Worm (Caenorhabditis elegans) whole organism, late embryonic: Measurements from ENCODE around the gene T19B10.5.

Experiments used
- C08G9.2 ChIP-seq: sonication (generic microtip); optimal IDR thresholded peaks from 2 replicates; lab custom pipeline; 2016; ENCODE audit warnings: mild to moderate bottlenecking, missing genetic modification characterization, moderate library complexity, missing compliant biosample characterization
- F13H6.1 ChIP-seq: sonication (generic microtip); optimal IDR thresholded peaks from 2 replicates; lab custom pipeline; 2016; ENCODE audit warnings: missing genetic modification characterization, missing compliant biosample characterization
- K02D7.2 ChIP-seq: sonication (generic microtip); optimal IDR thresholded peaks from 2 replicates; lab custom pipeline; 2017; ENCODE audit warnings: mild to moderate bottlenecking, missing genetic modification characterization, missing compliant biosample characterization
- K09A11.1 ChIP-seq: sonication (generic microtip); optimal IDR thresholded peaks from 2 replicates; lab custom pipeline; 2017; ENCODE audit warnings: antibody characterized with exemption, mild to moderate bottlenecking, missing genetic modification characterization, missing compliant biosample characterization; ENCODE audit not compliant: insufficient read depth
- ahr-1 ChIP-seq: sonication (generic microtip); optimal IDR thresholded peaks from 2 replicates; lab custom pipeline; 2016; ENCODE audit warnings: missing genetic modification characterization, missing compliant biosample characterization
- ceh-14 ChIP-seq: sonication (generic microtip); optimal IDR thresholded peaks from 2 replicates; lab custom pipeline; 2016; ENCODE audit warnings: missing genotype, missing genetic modification characterization, missing compliant biosample characterization
- ceh-19 ChIP-seq: fragments of 200-800 bp; sonication (Bioruptor generic); optimal IDR thresholded peaks from 2 replicates; lab custom pipeline; 2018; ENCODE audit warnings: mild to moderate bottlenecking, missing genetic modification characterization, missing compliant biosample characterization
- ceh-22 ChIP-seq: sonication (generic microtip); optimal IDR thresholded peaks from 2 replicates; lab custom pipeline; 2017; ENCODE audit warnings: missing biosample characterization, missing genetic modification characterization
- ceh-24 ChIP-seq: sonication (generic microtip); optimal IDR thresholded peaks from 2 replicates; lab custom pipeline; 2016; ENCODE audit warnings: mild to moderate bottlenecking, missing genetic modification characterization, missing compliant biosample characterization
- ceh-31 ChIP-seq: sonication (generic microtip); optimal IDR thresholded peaks from 2 replicates; lab custom pipeline; 2016; ENCODE audit warnings: missing genetic modification characterization, missing compliant biosample characterization
- ceh-34 ChIP-seq: sonication (generic microtip); optimal IDR thresholded peaks from 2 replicates; lab custom pipeline; 2016; ENCODE audit warnings: mild to moderate bottlenecking, missing genetic modification characterization, missing compliant biosample characterization
- ceh-45 ChIP-seq: fragments of 200-800 bp; sonication (Bioruptor generic); IDR thresholded peaks from 2 replicates; pipeline ENCODE4 v1.3.6; 2022; ENCODE audit warnings: missing genetic modification reagents, missing genetic modification characterization, missing compliant biosample characterization
- ceh-48 ChIP-seq: sonication (generic microtip); optimal IDR thresholded peaks from 2 replicates; lab custom pipeline; 2016; ENCODE audit warnings: missing genetic modification characterization, inconsistent platforms, missing compliant biosample characterization
- ceh-9 ChIP-seq: sonication (generic microtip); optimal IDR thresholded peaks from 2 replicates; lab custom pipeline; 2016; ENCODE audit warnings: mild to moderate bottlenecking, missing genetic modification characterization, inconsistent platforms, missing compliant biosample characterization
- dmd-4 ChIP-seq: sonication (generic microtip); optimal IDR thresholded peaks from 2 replicates; lab custom pipeline; 2016; ENCODE audit warnings: borderline replicate concordance, missing genetic modification characterization, missing compliant biosample characterization
- dve-1 ChIP-seq: sonication (generic microtip); optimal IDR thresholded peaks from 2 replicates; lab custom pipeline; 2017; ENCODE audit warnings: antibody characterized with exemption, mild to moderate bottlenecking, missing genetic modification characterization, missing compliant biosample characterization
- elt-2 ChIP-seq: sonication (generic microtip); optimal IDR thresholded peaks from 2 replicates; lab custom pipeline; 2016; ENCODE audit warnings: missing genetic modification reagents, missing genetic modification characterization, missing compliant biosample characterization
- ets-4 ChIP-seq: sonication (generic microtip); optimal IDR thresholded peaks from 2 replicates; lab custom pipeline; 2016; ENCODE audit warnings: missing genetic modification characterization, missing compliant biosample characterization
- eyg-1 ChIP-seq: sonication (generic microtip); optimal IDR thresholded peaks from 2 replicates; lab custom pipeline; 2016; ENCODE audit warnings: missing genotype, missing genetic modification characterization, missing compliant biosample characterization
- fax-1 ChIP-seq: sonication (generic microtip); optimal IDR thresholded peaks from 2 replicates; lab custom pipeline; 2016; ENCODE audit warnings: missing genotype, missing genetic modification characterization, missing compliant biosample characterization
- fkh-6 ChIP-seq: sonication (generic microtip); optimal IDR thresholded peaks from 2 replicates; lab custom pipeline; 2016; ENCODE audit warnings: missing genetic modification characterization, missing compliant biosample characterization
- gmeb-2 ChIP-seq: sonication (generic microtip); optimal IDR thresholded peaks from 2 replicates; lab custom pipeline; 2016; ENCODE audit warnings: missing genetic modification characterization, inconsistent platforms, missing compliant biosample characterization
- hlh-8 ChIP-seq: sonication (generic microtip); optimal IDR thresholded peaks from 2 replicates; lab custom pipeline; 2016; ENCODE audit warnings: missing genotype, missing genetic modification characterization, missing compliant biosample characterization
- lin-11 ChIP-seq: fragments of 200-800 bp; sonication (Bioruptor generic); optimal IDR thresholded peaks from 2 replicates; lab custom pipeline; 2018; ENCODE audit warnings: mild to moderate bottlenecking, missing genetic modification characterization, missing compliant biosample characterization
- nhr-232 ChIP-seq: sonication (generic microtip); optimal IDR thresholded peaks from 2 replicates; lab custom pipeline; 2016; ENCODE audit warnings: missing genetic modification characterization, missing compliant biosample characterization
- npax-4 ChIP-seq: sonication (generic microtip); optimal IDR thresholded peaks from 2 replicates; lab custom pipeline; 2016; ENCODE audit warnings: missing genetic modification characterization, missing compliant biosample characterization
- odd-2 ChIP-seq: sonication (generic microtip); optimal IDR thresholded peaks from 2 replicates; lab custom pipeline; 2017; ENCODE audit warnings: antibody characterized with exemption, mild to moderate bottlenecking, missing genetic modification characterization, missing compliant biosample characterization
- pha-2 ChIP-seq: sonication (generic microtip); optimal IDR thresholded peaks from 2 replicates; lab custom pipeline; 2017; ENCODE audit warnings: mild to moderate bottlenecking, missing genetic modification characterization, missing compliant biosample characterization
- pha-4 ChIP-seq: fragments of 150-350 bp; optimal IDR thresholded peaks from 2 replicates; lab custom pipeline; 2018; ENCODE audit warnings: missing biosample characterization, missing genetic modification reagents, missing genetic modification characterization
- pqm-1 ChIP-seq: sonication (generic microtip); optimal IDR thresholded peaks from 2 replicates; lab custom pipeline; 2016; ENCODE audit warnings: missing genetic modification characterization, missing compliant biosample characterization
- pros-1 ChIP-seq: fragments of 150-350 bp; optimal IDR thresholded peaks from 2 replicates; lab custom pipeline; 2014; ENCODE audit warnings: missing biosample characterization, missing genetic modification reagents, missing genetic modification characterization
- ref-2 ChIP-seq: sonication (generic microtip); optimal IDR thresholded peaks from 2 replicates; lab custom pipeline; 2016; ENCODE audit warnings: missing genetic modification characterization, missing compliant biosample characterization
- rnt-1 ChIP-seq: sonication (generic microtip); optimal IDR thresholded peaks from 2 replicates; lab custom pipeline; 2016; ENCODE audit warnings: missing genetic modification characterization, missing compliant biosample characterization
- sox-4 ChIP-seq: sonication (generic microtip); optimal IDR thresholded peaks from 2 replicates; lab custom pipeline; 2017; ENCODE audit warnings: mild to moderate bottlenecking, missing genetic modification characterization, inconsistent platforms, missing compliant biosample characterization
- syd-9 ChIP-seq: sonication (generic microtip); optimal IDR thresholded peaks from 2 replicates; lab custom pipeline; 2016; ENCODE audit warnings: mild to moderate bottlenecking, missing genetic modification characterization, moderate library complexity, missing compliant biosample characterization
- tbx-2 ChIP-seq: sonication (generic microtip); optimal IDR thresholded peaks from 2 replicates; lab custom pipeline; 2016; ENCODE audit warnings: missing genetic modification characterization, missing compliant biosample characterization
- tbx-7 ChIP-seq: sonication (generic microtip); optimal IDR thresholded peaks from 2 replicates; lab custom pipeline; 2016; ENCODE audit warnings: missing genotype, missing genetic modification characterization, missing compliant biosample characterization
- ttx-3 ChIP-seq: sonication (generic microtip); optimal IDR thresholded peaks from 2 replicates; lab custom pipeline; 2016; ENCODE audit warnings: missing genetic modification reagents, missing genetic modification characterization, missing compliant biosample characterization
- unc-42 ChIP-seq: sonication (generic microtip); optimal IDR thresholded peaks from 2 replicates; lab custom pipeline; 2016; ENCODE audit warnings: missing genotype, missing genetic modification characterization, missing compliant biosample characterization
- unc-55 ChIP-seq: sonication (generic microtip); optimal IDR thresholded peaks from 2 replicates; lab custom pipeline; 2017; ENCODE audit warnings: missing biosample characterization, missing genetic modification reagents, missing genetic modification characterization
- zip-5 ChIP-seq: sonication (generic microtip); optimal IDR thresholded peaks from 2 replicates; lab custom pipeline; 2016; ENCODE audit warnings: missing genetic modification characterization, missing compliant biosample characterization
- ztf-16 ChIP-seq: sonication (generic microtip); optimal IDR thresholded peaks from 2 replicates; lab custom pipeline; 2017; ENCODE audit warnings: missing genetic modification characterization, missing compliant biosample characterization

The T19B10.5 gene

ce11 chrV:11217394-11217793, 17.1 kb upstream of the T19B10.5 start, which contains the start of gene cyp-29A2:
cyp-29A2 (plus strand) TSS chrV:11217583.
- no peak for TF ChIP-seq dmd-4
- no peak for TF ChIP-seq ztf-16
- TF ChIP-seq hlh-8 (tag; lab: Kevin White, UChicago), result no peak
- TF ChIP-seq fax-1, result no peak
- no peak for TF ChIP-seq tbx-2 (tag; lab: Kevin White, UChicago)
- TF ChIP-seq lin-11 (tag; lab: Kevin White, UChicago), result no peak

- peak; percentile 24 for TF ChIP-seq elt-2 (tag; lab: Kevin White, UChicago)
- no peak for TF ChIP-seq sox-4
- no peak for TF ChIP-seq pha-4 (tag; lab: Kevin White, UChicago)
- TF ChIP-seq, all 69 proteins: peak for 1
These were observed 14.0 kb upstream of the T19B10.5 start for ce11 chrV:11220415-11220814.

- TF ChIP-seq tbx-7 (tag; lab: Kevin White, UChicago), result no peak
- TF ChIP-seq ceh-19 (GFP tag; lab: Kevin White, UChicago), result no peak
- TF ChIP-seq nhr-232, result no peak
- TF ChIP-seq ttx-3 (tag; lab: Kevin White, UChicago), result no peak
- TF ChIP-seq ceh-24 (tag; lab: Kevin White, UChicago), result no peak
- TF ChIP-seq, all 69 proteins: peak for 0
These were observed 13.5 kb upstream of the T19B10.5 start, which contains the start of gene T19B10.2 for ce11 chrV:11220936-11221335. T19B10.2 (plus strand) TSS chrV:11221302.

ce11 chrV:11223698-11224097, 10.8 kb upstream of the T19B10.5 start:
- no peak for TF ChIP-seq eyg-1 (tag; lab: Kevin White, UChicago)
- no peak for TF ChIP-seq ceh-45
- TF ChIP-seq K02D7.2 (tag; lab: Kevin White, UChicago), result no peak
- TF ChIP-seq ref-2 (tag; lab: Kevin White, UChicago), result no peak
- no peak for TF ChIP-seq ahr-1 (tag; lab: Kevin White, UChicago)
- no peak for TF ChIP-seq ceh-31 (tag; lab: Kevin White, UChicago)
- TF ChIP-seq odd-2 (tag; lab: Kevin White, UChicago), result no peak
- TF ChIP-seq ceh-19 (GFP tag; lab: Kevin White, UChicago), result no peak
- TF ChIP-seq rnt-1 (tag; lab: Kevin White, UChicago), result no peak
- no peak for TF ChIP-seq npax-4 (tag; lab: Kevin White, UChicago)

ce11 chrV:11225981-11226380, 8.5 kb upstream of the T19B10.5 start, which contains the start of gene bgal-1:
bgal-1 (minus strand) TSS chrV:11226018.
- TF ChIP-seq ceh-9 (tag; lab: Kevin White, UChicago) (no peak), pha-2 (tag; lab: Kevin White, UChicago) (no peak), K09A11.1 (tag; lab: Kevin White, UChicago) (no peak), syd-9 (tag; lab: Kevin White, UChicago) (no peak), ceh-48 (tag; lab: Kevin White, UChicago) (no peak), unc-55 (peak; percentile 81), gmeb-2 (no peak), ttx-3 (tag; lab: Kevin White, UChicago) (no peak), C08G9.2 (no peak)
- TF ChIP-seq, all 69 proteins: peak for 1

ce11 chrV:11228653-11229173, 5.7 kb upstream of the T19B10.5 start, which contains the start of gene pqn-70:
pqn-70 (minus strand) TSS chrV:11228703.
- peak; percentile 32 for TF ChIP-seq zip-5 (tag; lab: Kevin White, UChicago)
- TF ChIP-seq tbx-7 (tag; lab: Kevin White, UChicago), result peak; percentile 36
- peak; percentile 45 for TF ChIP-seq F13H6.1 (tag; lab: Kevin White, UChicago)
- TF ChIP-seq unc-42 (tag; lab: Kevin White, UChicago), result peak; percentile 86
- TF ChIP-seq ceh-34 (tag; lab: Kevin White, UChicago), result peak; percentile 90
- peak; percentile 40 for TF ChIP-seq pqm-1 (tag; lab: Kevin White, UChicago)
- TF ChIP-seq ets-4, result peak; percentile 38
- TF ChIP-seq elt-2 (tag; lab: Kevin White, UChicago), result peak; percentile 43
- peak; percentile 57 for TF ChIP-seq ceh-14
- TF ChIP-seq ref-2 (tag; lab: Kevin White, UChicago), result peak; percentile 74
- TF ChIP-seq ceh-48 (tag; lab: Kevin White, UChicago), result peak; percentile 93
- TF ChIP-seq hlh-8 (tag; lab: Kevin White, UChicago), result peak; percentile 25
- TF ChIP-seq pros-1 (tag; lab: Kevin White, UChicago), result peak; percentile 9
- no peak for TF ChIP-seq ceh-9 (tag; lab: Kevin White, UChicago)
- TF ChIP-seq dve-1 (tag; lab: Kevin White, UChicago), result peak; percentile 15
- TF ChIP-seq unc-55, result peak; percentile 31
- TF ChIP-seq ceh-22 (tag; lab: Kevin White, UChicago), result no peak
- TF ChIP-seq tbx-2 (tag; lab: Kevin White, UChicago), result peak; percentile 79
- TF ChIP-seq fkh-6 (tag; lab: Kevin White, UChicago), result no peak
